Worm (Caenorhabditis elegans): Measurements from ENCODE around the gene nhr-178.

DNA sequence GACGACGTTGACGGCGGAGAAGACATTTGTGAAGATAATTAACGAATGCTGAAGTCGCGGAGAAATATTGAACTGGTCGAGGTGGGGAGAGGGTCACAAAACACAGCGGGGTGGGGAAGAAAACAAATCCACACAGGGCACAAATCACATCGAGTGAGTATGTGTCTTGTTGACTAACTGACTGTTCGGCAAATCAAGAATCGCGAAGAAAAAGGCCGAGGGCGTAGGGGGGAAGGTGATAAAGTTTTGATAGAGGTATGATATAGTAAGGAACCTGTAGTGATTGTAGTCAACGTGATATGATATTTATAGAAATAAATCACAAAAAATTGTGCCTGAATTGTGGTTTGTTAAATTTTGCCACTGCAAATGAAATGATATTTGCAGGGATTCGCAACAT lies at the start of gene nhr-178:
- TF ChIP-seq ces-1 (GFP tag; optimal IDR thresholded peaks at IDR 0.05), result no peak
- no peak for TF ChIP-seq fos-1 (tag; optimal IDR thresholded peaks at IDR 0.05)
- TF ChIP-seq egl-27 (tag; optimal IDR thresholded peaks at IDR 0.05), result no peak
- TF ChIP-seq nhr-237 (tag; optimal IDR thresholded peaks at IDR 0.05), result no peak
- no peak for TF ChIP-seq fkh-10 (GFP tag; optimal IDR thresholded peaks at IDR 0.05)
- peak; percentile 90 for TF ChIP-seq nhr-42 (GFP tag; IDR thresholded peaks at IDR 0.05)
- TF ChIP-seq ztf-11 (tag; optimal IDR thresholded peaks at IDR 0.05), result no peak
- no peak for TF ChIP-seq unc-39 (tag; optimal IDR thresholded peaks at IDR 0.05)
- no peak for TF ChIP-seq jun-1 (tag; optimal IDR thresholded peaks at IDR 0.05)
- TF ChIP-seq snpc-4 (tag; optimal IDR thresholded peaks at IDR 0.05), result no peak

All from whole organism, L4 larva.